Fruit fly (Drosophila melanogaster): ENCODE results near the gene CG32444.

CG32444 gene

dm6 chr3L:21594408-21594807 lies 42.3 kb upstream of the CG32444 start (continued):
- no peak for TF ChIP-seq her (GFP tag; optimal IDR thresholded peaks at IDR 0.05)
- TF ChIP-seq CG6813 (GFP tag; optimal IDR thresholded peaks at IDR 0.05), result no peak
- no peak for TF ChIP-seq Xbp1 (GFP tag; optimal IDR thresholded peaks at IDR 0.05)
- no peak for TF ChIP-seq Atf-2 (GFP tag; optimal IDR thresholded peaks at IDR 0.05)
- no peak for TF ChIP-seq CG10267 (tag; optimal IDR thresholded peaks at IDR 0.05)
- TF ChIP-seq CG17802 (tag; optimal IDR thresholded peaks at IDR 0.05), result no peak
- no peak for TF ChIP-seq Dp (GFP tag; optimal IDR thresholded peaks at IDR 0.05)
- TF ChIP-seq Taf1 (GFP tag; IDR thresholded peaks at IDR 0.05), result no peak
- no peak for TF ChIP-seq CrebB (tag; optimal IDR thresholded peaks at IDR 0.05)
- TF ChIP-seq CG6683 (GFP tag; optimal IDR thresholded peaks at IDR 0.05), result no peak
- TF ChIP-seq tup (GFP tag; optimal IDR thresholded peaks at IDR 0.05), result no peak
- TF ChIP-seq oc (tag; optimal IDR thresholded peaks at IDR 0.05), result no peak
- TF ChIP-seq CG6689 (GFP tag; IDR thresholded peaks at IDR 0.05), result no peak

DNA sequence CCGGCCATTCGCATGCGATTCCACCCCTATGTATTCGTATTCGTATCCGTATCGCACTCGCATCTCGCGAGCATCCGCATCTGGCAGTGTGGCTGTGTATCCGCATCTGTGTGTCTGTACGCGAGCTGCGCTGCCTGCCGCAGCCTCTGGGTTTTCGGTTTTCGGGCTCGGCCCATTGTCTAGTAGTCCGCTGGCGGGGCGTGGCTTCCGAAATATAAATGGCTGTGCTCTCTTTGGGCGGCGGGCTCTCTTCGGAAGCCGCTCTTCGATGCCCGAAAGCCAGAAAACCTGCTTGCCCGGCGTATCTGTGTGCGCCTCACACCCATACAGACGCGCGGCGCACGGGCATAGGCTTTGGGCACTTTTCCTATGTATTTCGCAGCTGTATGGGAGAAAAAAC lies 38.4 kb upstream of the CG32444 start:
- TF ChIP-seq Gug (GFP tag; IDR thresholded peaks at IDR 0.05) (no peak), tx (GFP tag; optimal IDR thresholded peaks at IDR 0.05) (no peak), seq (GFP tag; IDR thresholded peaks at IDR 0.05) (peak; percentile 85; the same call in 1 of the 2 replicates), Xrp1 (GFP tag; IDR thresholded peaks at IDR 0.05) (no peak), CG4707 (GFP tag; optimal IDR thresholded peaks at IDR 0.05) (peak; percentile 15), CG16815 (GFP tag; optimal IDR thresholded peaks at IDR 0.05) (no peak), yki (optimal IDR thresholded peaks at IDR 0.05) (peak; percentile 35), CG10565 (GFP tag; optimal IDR thresholded peaks at IDR 0.05) (no peak), Dfd (GFP tag; optimal IDR thresholded peaks at IDR 0.05) (peak in 1 of 2 experiments; percentile 25), CG11504 (tag; optimal IDR thresholded peaks at IDR 0.05) (no peak), sima (GFP tag; optimal IDR thresholded peaks at IDR 0.05) (no peak), Dp (GFP tag; optimal IDR thresholded peaks at IDR 0.05) (no peak), nom (GFP tag; optimal IDR thresholded peaks at IDR 0.05) (peak; percentile 4), CG4730 (GFP tag; IDR thresholded peaks at IDR 0.05) (no peak), CG10462 (GFP tag; optimal IDR thresholded peaks at IDR 0.05) (no peak), B-H2 (GFP tag; optimal IDR thresholded peaks at IDR 0.05) (no peak), pros (GFP tag; optimal IDR thresholded peaks at IDR 0.05) (peak; percentile 9), CG15011 (GFP tag; optimal IDR thresholded peaks at IDR 0.05) (no peak), Usf (GFP tag; optimal IDR thresholded peaks at IDR 0.05) (no peak), fd96Cb (tag; optimal IDR thresholded peaks at IDR 0.05) (no peak), Gsc (GFP tag; IDR thresholded peaks at IDR 0.05) (no peak), CG5953 (GFP tag; IDR thresholded peaks at IDR 0.05) (no peak), grn (GFP tag; optimal IDR thresholded peaks at IDR 0.05) (peak; percentile 7), CoRest (tag; optimal IDR thresholded peaks at IDR 0.05) (no peak), CG7357 (GFP tag; IDR thresholded peaks at IDR 0.05) (no peak), CG13775 (GFP tag; optimal IDR thresholded peaks at IDR 0.05) (peak; percentile 51), grau (tag; optimal IDR thresholded peaks at IDR 0.05) (no peak), Sry-β (GFP tag; optimal IDR thresholded peaks at IDR 0.05) (no peak), dmrt99B (tag; optimal IDR thresholded peaks at IDR 0.05) (no peak), CG33557 (GFP tag; optimal IDR thresholded peaks at IDR 0.05) (no peak), Hr78 (GFP tag; optimal IDR thresholded peaks at IDR 0.05) (no peak), Kr (GFP tag; optimal IDR thresholded peaks at IDR 0.05) (no peak), gt (GFP tag; IDR thresholded peaks at IDR 0.05) (no peak), Hr39 (optimal IDR thresholded peaks at IDR 0.05) (no peak), ftz-f1 (GFP tag; optimal IDR thresholded peaks at IDR 0.05) (no peak), Pdp1 (GFP tag; optimal IDR thresholded peaks at IDR 0.05) (no peak), peb (GFP tag; IDR thresholded peaks at IDR 0.05) (peak; percentile 20; the same call in 1 of the 2 replicates), CG10959 (GFP tag; IDR thresholded peaks at IDR 0.05) (no peak), CG10321 (GFP tag; IDR thresholded peaks at IDR 0.05) (0 out of 2 replicates have a peak, but pooled peaks have one; percentile 21)
